Worm (Caenorhabditis elegans) whole organism, L2 larva: ENCODE measurements around the gene B0244.9.

ENCODE experiments used
- C34F6.9 ChIP-seq: fragments of 150-350 bp; optimal IDR thresholded peaks from 2 replicates; lab custom pipeline; 2014; ENCODE audit warnings: missing biosample characterization, missing genetic modification characterization
- Y55F3AM.14 ChIP-seq: fragments of 200-800 bp; sonication (Bioruptor generic); optimal IDR thresholded peaks from 2 replicates; lab custom pipeline; 2018; ENCODE audit warnings: mild to moderate bottlenecking, missing genetic modification characterization, missing compliant biosample characterization
- aly-2 ChIP-seq: fragments of 150-350 bp; optimal IDR thresholded peaks from 2 replicates; lab custom pipeline; 2014; ENCODE audit warnings: missing biosample characterization, missing genetic modification characterization
- ama-1 ChIP-seq: fragments of 150-350 bp; optimal IDR thresholded peaks from 2 replicates; lab custom pipeline; 2018; ENCODE audit warnings: inconsistent platforms
- blmp-1 ChIP-seq: sonication (generic microtip); optimal IDR thresholded peaks from 2 replicates; lab custom pipeline; 2017; ENCODE audit warnings: missing genetic modification characterization, mild to moderate bottlenecking, missing compliant biosample characterization, antibody characterized with exemption, moderate library complexity; ENCODE audit not compliant: insufficient read depth
- elt-1 ChIP-seq: fragments of 150-350 bp; optimal IDR thresholded peaks from 2 replicates; lab custom pipeline; 2014; ENCODE audit warnings: missing biosample characterization, missing genetic modification characterization
- elt-3 ChIP-seq: sonication (generic microtip); optimal IDR thresholded peaks from 2 replicates; lab custom pipeline; 2017; ENCODE audit warnings: missing biosample characterization, missing genetic modification characterization
- fos-1 ChIP-seq: fragments of 150-350 bp; optimal IDR thresholded peaks from 2 replicates; lab custom pipeline; 2014; ENCODE audit warnings: missing biosample characterization, missing genetic modification characterization
- lin-13 ChIP-seq: fragments of 150-350 bp; optimal IDR thresholded peaks from 2 replicates; lab custom pipeline; 2014; ENCODE audit warnings: missing biosample characterization, missing genetic modification reagents, missing genetic modification characterization
- nhr-25 ChIP-seq: fragments of 150-350 bp; sonication (generic microtip); optimal IDR thresholded peaks from 3 replicates; lab custom pipeline; 2014; ENCODE audit warnings: missing biosample characterization, missing genetic modification characterization
- nhr-77 ChIP-seq: fragments of 150-350 bp; optimal IDR thresholded peaks from 2 replicates; lab custom pipeline; 2014; ENCODE audit warnings: missing biosample characterization, missing genetic modification characterization
- sem-4 ChIP-seq: fragments of 150-350 bp; optimal IDR thresholded peaks from 2 replicates; lab custom pipeline; 2014; ENCODE audit warnings: missing biosample characterization, missing genetic modification reagents, missing genetic modification characterization
- sma-9 ChIP-seq, 2 experiments: fragments of 150-350 bp in 1 of 2; sonication (generic microtip) in 1 of 2; optimal IDR thresholded peaks; 2 replicates each; lab custom pipeline; 2014 to 2016; ENCODE audit warnings: missing genetic modification characterization in 2 of 2, mild to moderate bottlenecking in 1 of 2, missing biosample characterization in 1 of 2, missing compliant biosample characterization in 1 of 2, missing genetic modification reagents in 1 of 2, moderate library complexity in 1 of 2
- snpc-4 ChIP-seq: fragments of 150-350 bp; optimal IDR thresholded peaks from 2 replicates; lab custom pipeline; 2014; ENCODE audit warnings: missing biosample characterization, missing genetic modification characterization

- TF ChIP-seq lin-13 (GFP tag; lab: Kevin White, UChicago) = no peak
- TF ChIP-seq ama-1 = no peak
- TF ChIP-seq sma-9 (GFP tag; optimal IDR thresholded peaks at IDR 0.05; lab: Kevin White, UChicago) = no peak
- no peak for TF ChIP-seq sma-9 (tag; optimal IDR thresholded peaks at IDR 0.05; lab: Kevin White, UChicago)
- TF ChIP-seq snpc-4 (tag; lab: Kevin White, UChicago) = no peak
- TF ChIP-seq Y55F3AM.14 (GFP tag; lab: Kevin White, UChicago) = no peak
- TF ChIP-seq aly-2 (tag; lab: Kevin White, UChicago) = no peak
- TF ChIP-seq sem-4 (tag; lab: Kevin White, UChicago) = no peak
- TF ChIP-seq elt-1 (tag; lab: Kevin White, UChicago) = no peak
- TF ChIP-seq fos-1 = no peak
- TF ChIP-seq blmp-1 (tag; lab: Kevin White, UChicago) = no peak
- no peak for TF ChIP-seq nhr-77
- TF ChIP-seq elt-3 (tag; lab: Kevin White, UChicago) = no peak
- no peak for TF ChIP-seq C34F6.9 (tag; lab: Kevin White, UChicago)
- TF ChIP-seq nhr-25 (tag; lab: Kevin White, UChicago) = no peak
Measured at ce11 chrIII:5727827-5728226, 3.0 kb downstream of the B0244.9 start, which contains the start of gene egg-1.
